Worm (Caenorhabditis elegans) whole organism, late embryonic: ENCODE results near the gene syg-1.

ENCODE experiments used
- C08G9.2 ChIP-seq: sonication (generic microtip); optimal IDR thresholded peaks from 2 replicates; lab custom pipeline; 2016; ENCODE audit warnings: mild to moderate bottlenecking, missing genetic modification characterization, moderate library complexity, missing compliant biosample characterization
- K02D7.2 ChIP-seq: sonication (generic microtip); optimal IDR thresholded peaks from 2 replicates; lab custom pipeline; 2017; ENCODE audit warnings: mild to moderate bottlenecking, missing genetic modification characterization, missing compliant biosample characterization
- ahr-1 ChIP-seq: sonication (generic microtip); optimal IDR thresholded peaks from 2 replicates; lab custom pipeline; 2016; ENCODE audit warnings: missing genetic modification characterization, missing compliant biosample characterization
- ama-1 ChIP-seq: fragments of 150-350 bp; optimal IDR thresholded peaks from 2 replicates; lab custom pipeline; 2014
- ceh-14 ChIP-seq: sonication (generic microtip); optimal IDR thresholded peaks from 2 replicates; lab custom pipeline; 2016; ENCODE audit warnings: missing genotype, missing genetic modification characterization, missing compliant biosample characterization
- ceh-18 ChIP-seq: sonication (generic microtip); optimal IDR thresholded peaks from 2 replicates; lab custom pipeline; 2016; ENCODE audit warnings: missing genetic modification characterization, missing compliant biosample characterization
- ceh-34 ChIP-seq: sonication (generic microtip); optimal IDR thresholded peaks from 2 replicates; lab custom pipeline; 2016; ENCODE audit warnings: mild to moderate bottlenecking, missing genetic modification characterization, missing compliant biosample characterization
- ceh-45 ChIP-seq: fragments of 200-800 bp; sonication (Bioruptor generic); IDR thresholded peaks from 2 replicates; pipeline ENCODE4 v1.3.6; 2022; ENCODE audit warnings: missing genetic modification reagents, missing genetic modification characterization, missing compliant biosample characterization
- ceh-48 ChIP-seq: sonication (generic microtip); optimal IDR thresholded peaks from 2 replicates; lab custom pipeline; 2016; ENCODE audit warnings: missing genetic modification characterization, inconsistent platforms, missing compliant biosample characterization
- che-1 ChIP-seq: sonication (generic microtip); optimal IDR thresholded peaks from 2 replicates; lab custom pipeline; 2016; ENCODE audit warnings: mild to moderate bottlenecking, missing genetic modification characterization, missing compliant biosample characterization
- dmd-4 ChIP-seq: sonication (generic microtip); optimal IDR thresholded peaks from 2 replicates; lab custom pipeline; 2016; ENCODE audit warnings: borderline replicate concordance, missing genetic modification characterization, missing compliant biosample characterization
- eyg-1 ChIP-seq: sonication (generic microtip); optimal IDR thresholded peaks from 2 replicates; lab custom pipeline; 2016; ENCODE audit warnings: missing genotype, missing genetic modification characterization, missing compliant biosample characterization
- fax-1 ChIP-seq: sonication (generic microtip); optimal IDR thresholded peaks from 2 replicates; lab custom pipeline; 2016; ENCODE audit warnings: missing genotype, missing genetic modification characterization, missing compliant biosample characterization
- fkh-10 ChIP-seq: fragments of 150-350 bp; optimal IDR thresholded peaks from 2 replicates; lab custom pipeline; 2014; ENCODE audit warnings: missing biosample characterization, missing genetic modification reagents, missing genetic modification characterization
- hlh-15 ChIP-seq: sonication (generic microtip); optimal IDR thresholded peaks from 2 replicates; lab custom pipeline; 2016; ENCODE audit warnings: missing genetic modification characterization, missing compliant biosample characterization
- hlh-8 ChIP-seq: sonication (generic microtip); optimal IDR thresholded peaks from 2 replicates; lab custom pipeline; 2016; ENCODE audit warnings: missing genotype, missing genetic modification characterization, missing compliant biosample characterization
- lim-6 ChIP-seq: sonication (generic microtip); optimal IDR thresholded peaks from 2 replicates; lab custom pipeline; 2016; ENCODE audit warnings: missing genetic modification characterization, missing compliant biosample characterization
- nhr-11 ChIP-seq: fragments of 150-350 bp; optimal IDR thresholded peaks from 2 replicates; lab custom pipeline; 2014; ENCODE audit warnings: missing biosample characterization, missing genetic modification characterization
- nhr-232 ChIP-seq: sonication (generic microtip); optimal IDR thresholded peaks from 2 replicates; lab custom pipeline; 2016; ENCODE audit warnings: missing genetic modification characterization, missing compliant biosample characterization
- npax-4 ChIP-seq: sonication (generic microtip); optimal IDR thresholded peaks from 2 replicates; lab custom pipeline; 2016; ENCODE audit warnings: missing genetic modification characterization, missing compliant biosample characterization
- odd-2 ChIP-seq: sonication (generic microtip); optimal IDR thresholded peaks from 2 replicates; lab custom pipeline; 2017; ENCODE audit warnings: antibody characterized with exemption, mild to moderate bottlenecking, missing genetic modification characterization, missing compliant biosample characterization
- pha-2 ChIP-seq: sonication (generic microtip); optimal IDR thresholded peaks from 2 replicates; lab custom pipeline; 2017; ENCODE audit warnings: mild to moderate bottlenecking, missing genetic modification characterization, missing compliant biosample characterization
- ref-2 ChIP-seq: sonication (generic microtip); optimal IDR thresholded peaks from 2 replicates; lab custom pipeline; 2016; ENCODE audit warnings: missing genetic modification characterization, missing compliant biosample characterization
- rnt-1 ChIP-seq: sonication (generic microtip); optimal IDR thresholded peaks from 2 replicates; lab custom pipeline; 2016; ENCODE audit warnings: missing genetic modification characterization, missing compliant biosample characterization
- sox-2 ChIP-seq: fragments of 200-800 bp; sonication (Bioruptor generic); IDR thresholded peaks from 2 replicates; pipeline ENCODE4 v1.3.6; 2022; ENCODE audit warnings: missing genetic modification reagents, missing genetic modification characterization, missing compliant biosample characterization
- tbx-2 ChIP-seq: sonication (generic microtip); optimal IDR thresholded peaks from 2 replicates; lab custom pipeline; 2016; ENCODE audit warnings: missing genetic modification characterization, missing compliant biosample characterization
- unc-42 ChIP-seq: sonication (generic microtip); optimal IDR thresholded peaks from 2 replicates; lab custom pipeline; 2016; ENCODE audit warnings: missing genotype, missing genetic modification characterization, missing compliant biosample characterization
- unc-55 ChIP-seq: sonication (generic microtip); optimal IDR thresholded peaks from 2 replicates; lab custom pipeline; 2017; ENCODE audit warnings: missing biosample characterization, missing genetic modification reagents, missing genetic modification characterization
- zip-5 ChIP-seq: sonication (generic microtip); optimal IDR thresholded peaks from 2 replicates; lab custom pipeline; 2016; ENCODE audit warnings: missing genetic modification characterization, missing compliant biosample characterization
- ztf-16 ChIP-seq: sonication (generic microtip); optimal IDR thresholded peaks from 2 replicates; lab custom pipeline; 2017; ENCODE audit warnings: missing genetic modification characterization, missing compliant biosample characterization

syg-1 gene

DNA sequence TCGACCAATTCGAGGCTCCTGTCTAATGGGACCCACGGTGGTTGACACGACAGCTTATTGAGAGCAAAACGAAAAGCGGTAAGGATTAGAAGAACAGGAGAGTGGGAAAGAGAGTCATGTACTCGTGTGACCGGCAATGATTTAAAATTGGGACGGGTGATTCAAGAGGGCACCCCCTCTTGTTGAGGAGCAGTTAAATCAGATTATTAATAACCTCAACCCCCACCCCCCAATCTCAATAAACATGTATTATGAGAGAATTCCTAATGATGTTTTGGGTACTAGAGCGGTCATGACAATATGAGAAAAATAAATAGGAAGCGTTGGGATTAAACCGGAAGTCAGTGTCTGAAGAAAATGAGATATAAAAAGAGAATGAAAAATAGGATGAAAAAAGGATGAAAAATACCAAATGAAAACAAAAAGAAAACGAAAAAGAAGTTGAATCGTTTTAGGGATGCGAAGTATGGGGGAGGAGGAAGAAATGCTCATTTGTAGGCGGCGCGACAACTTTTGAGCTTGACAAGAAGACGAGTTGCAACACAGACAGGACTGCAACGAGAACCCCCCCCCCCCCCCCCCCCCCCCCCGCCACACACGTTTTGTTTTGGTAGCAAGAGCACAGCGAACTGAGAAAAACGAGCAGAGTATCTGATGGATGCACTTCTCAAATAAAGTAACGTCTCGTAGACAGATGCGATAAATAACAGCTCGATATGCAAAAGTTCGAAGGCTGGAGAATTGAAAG lies 2.0 kb upstream of the syg-1 start:
- TF ChIP-seq unc-42 (tag; lab: Kevin White, UChicago): peak; percentile 60
- TF ChIP-seq ceh-14 (tag; lab: Kevin White, UChicago): no peak
- TF ChIP-seq, all 69 proteins: peak for 1

DNA sequence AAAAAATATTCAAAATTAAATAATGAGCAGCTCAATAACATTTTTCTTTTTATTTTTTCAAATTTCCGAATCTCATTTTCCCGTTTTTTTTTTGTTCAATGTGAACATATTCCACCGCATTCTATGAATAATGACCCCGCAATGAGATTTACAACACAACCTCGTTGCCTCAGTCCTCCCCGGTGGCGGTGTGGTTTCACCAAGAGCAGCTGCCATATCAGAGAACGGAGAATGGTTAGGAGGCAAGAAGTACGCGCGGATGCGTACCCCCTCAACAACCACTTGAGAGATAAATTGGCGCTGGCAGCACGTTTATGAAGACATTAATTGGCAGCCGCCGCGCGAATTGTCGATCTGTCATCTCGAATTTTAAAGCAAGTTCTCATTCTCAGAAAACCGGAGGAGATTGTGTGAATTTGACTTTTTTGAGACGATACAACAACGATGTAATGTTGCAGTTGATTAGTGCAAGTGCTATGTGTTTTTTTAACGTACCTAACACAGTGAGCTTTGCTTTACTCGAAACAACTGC lies 1.4 kb downstream of the syg-1 start:
- TF ChIP-seq unc-42 (tag; lab: Kevin White, UChicago): peak; percentile 27
- TF ChIP-seq rnt-1 (tag; lab: Kevin White, UChicago): no peak
- TF ChIP-seq unc-55 (GFP tag; lab: Kevin White, UChicago): peak; percentile 68
- no peak for TF ChIP-seq nhr-232
- TF ChIP-seq dmd-4 (tag; lab: Kevin White, UChicago): no peak
- no peak for TF ChIP-seq C08G9.2 (tag; lab: Kevin White, UChicago)
- TF ChIP-seq odd-2: no peak
- no peak for TF ChIP-seq ceh-48 (tag; lab: Kevin White, UChicago)

DNA sequence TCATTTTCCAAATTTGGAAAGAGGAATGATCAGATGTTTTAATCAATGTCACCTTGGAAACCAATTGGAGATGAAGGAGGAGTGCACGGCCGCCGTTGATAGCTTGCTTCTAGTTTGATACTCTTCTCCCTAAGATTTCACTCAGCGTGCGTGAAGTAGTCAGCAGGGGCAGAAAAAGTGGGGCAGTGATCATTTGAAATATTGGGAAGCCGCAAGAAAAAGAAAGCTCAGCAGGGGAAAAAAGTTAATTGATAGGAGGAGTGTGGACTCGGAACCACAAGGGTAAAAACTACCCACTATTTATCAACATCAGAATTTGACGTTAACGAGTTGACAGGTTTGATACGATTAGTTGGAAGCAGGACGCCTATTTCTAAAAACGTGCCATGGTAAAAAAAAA lies 6.7 kb downstream of the syg-1 start, which contains the start of gene K02E10.7:
Gene K02E10.7 (minus strand): TSS at position 101 of the 400 bp plus-strand sequence.
- TF ChIP-seq pha-2 (tag; lab: Kevin White, UChicago) (no peak), ahr-1 (no peak)

DNA sequence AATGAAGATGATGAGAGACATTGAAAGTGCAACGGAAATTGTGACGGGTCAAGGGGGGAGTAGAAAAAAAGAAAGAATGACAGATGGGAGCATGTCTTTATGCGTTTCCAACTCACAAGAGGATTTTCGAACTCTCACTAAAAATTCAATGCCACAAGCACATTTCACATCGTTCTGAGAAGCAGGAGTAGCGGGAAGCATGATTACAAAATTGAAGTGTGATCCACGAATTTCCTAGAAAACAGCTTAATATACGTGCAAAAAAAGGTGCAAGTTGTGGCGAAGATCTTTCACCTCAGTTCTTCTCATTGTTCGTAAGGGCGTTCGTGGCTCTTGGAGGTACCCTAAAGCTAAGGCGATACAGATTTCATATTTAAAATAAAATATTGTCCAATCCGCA lies 8.4 kb downstream of the syg-1 start:
- TF ChIP-seq ztf-16 (no peak), lim-6 (tag; lab: Kevin White, UChicago) (no peak), eyg-1 (tag; lab: Kevin White, UChicago) (no peak), che-1 (no peak), tbx-2 (tag; lab: Kevin White, UChicago) (no peak), npax-4 (tag; lab: Kevin White, UChicago) (no peak), hlh-8 (tag; lab: Kevin White, UChicago) (no peak), dmd-4 (tag; lab: Kevin White, UChicago) (no peak), ama-1 (lab: Kevin White, UChicago) (no peak), nhr-11 (no peak), ahr-1 (no peak), ceh-45 (GFP tag; lab: Robert Waterston, UW) (no peak), sox-2 (GFP tag; lab: Robert Waterston, UW) (no peak), zip-5 (tag; lab: Kevin White, UChicago) (no peak), fax-1 (tag; lab: Kevin White, UChicago) (no peak)
- TF ChIP-seq, all 69 proteins: peak for 0

DNA sequence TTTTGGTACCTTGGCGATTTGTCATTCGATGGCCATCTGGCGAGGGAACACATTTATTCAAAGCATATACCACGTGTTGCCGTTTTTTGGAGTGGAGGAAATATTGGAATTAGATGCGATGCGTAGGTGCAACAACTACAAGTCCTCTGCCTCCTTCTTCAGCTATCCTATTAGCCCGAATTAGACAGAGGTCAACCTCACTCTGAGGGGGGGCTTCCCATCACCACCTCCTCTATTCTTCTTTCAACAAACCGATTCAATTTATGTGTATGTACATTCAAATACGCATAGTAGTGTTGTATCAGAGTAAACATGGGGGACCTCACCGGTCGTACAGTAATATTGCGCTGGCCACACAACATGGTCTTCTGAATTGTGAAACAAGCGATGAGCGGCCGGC lies 17.3 kb downstream of the syg-1 start:
- TF ChIP-seq ref-2 (tag; lab: Kevin White, UChicago): peak; percentile 37
- TF ChIP-seq K02D7.2: no peak

DNA sequence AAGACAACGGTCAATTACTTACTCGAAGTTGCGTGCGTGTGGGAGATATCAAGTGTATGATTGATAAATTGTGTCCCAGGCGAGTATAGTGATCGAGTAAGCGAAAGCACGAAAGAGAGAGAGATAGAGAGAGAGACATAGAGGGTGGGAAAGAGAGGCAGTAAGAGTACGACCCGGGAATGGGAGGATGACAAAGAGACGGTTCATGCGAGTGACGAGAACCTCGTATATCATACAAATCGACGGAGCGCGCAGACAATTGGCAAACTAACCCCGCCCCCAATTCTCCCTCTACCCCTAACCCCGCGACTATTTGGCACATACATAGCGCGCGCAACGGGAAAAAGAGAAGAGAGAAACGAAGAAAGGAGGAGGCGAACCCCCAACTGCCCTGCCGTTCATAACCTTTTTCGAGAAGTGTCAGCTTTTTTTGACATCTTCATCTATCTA lies 19.2 kb downstream of the syg-1 start, which contains the start of gene rabr-1:
Gene rabr-1 (plus strand): TSS at position 316 of the 450 bp plus-strand sequence.
- TF ChIP-seq ceh-34 (tag; lab: Kevin White, UChicago): peak; percentile 7
- no peak for TF ChIP-seq hlh-15 (tag; lab: Kevin White, UChicago)
- no peak for TF ChIP-seq fkh-10 (GFP tag; lab: Kevin White, UChicago)
- peak; percentile 12 for TF ChIP-seq ceh-18 (tag; lab: Kevin White, UChicago)
- peak; percentile 56 for TF ChIP-seq tbx-2 (tag; lab: Kevin White, UChicago)
